Fruit fly (Drosophila melanogaster) whole organism, adult: ENCODE data around the gene CG4465.
A peak's percentile ranks its signal among the peaks of the same experiment; 100 is the strongest.

ENCODE experiments used
- CG11617 ChIP-seq: fragments of 200-800 bp; sonication (Bioruptor generic); optimal IDR thresholded peaks from 2 replicates; lab custom pipeline; 2017; ENCODE audit warnings: mild to moderate bottlenecking, missing biosample characterization, missing genetic modification reagents, missing genetic modification characterization
- CG12768 ChIP-seq: fragments of 200-800 bp; sonication (Bioruptor generic); optimal IDR thresholded peaks from 2 replicates; lab custom pipeline; 2017; ENCODE audit warnings: missing biosample characterization, missing genetic modification characterization, mild to moderate bottlenecking, moderate library complexity, missing genetic modification reagents
- CG14711 ChIP-seq: fragments of 200-800 bp; sonication (Bioruptor generic); optimal IDR thresholded peaks from 2 replicates; lab custom pipeline; 2018; ENCODE audit warnings: missing biosample characterization, mild to moderate bottlenecking, missing genetic modification characterization, moderate library complexity
- CG5204 ChIP-seq: fragments of 200-800 bp; sonication (Bioruptor generic); optimal IDR thresholded peaks from 2 replicates; lab custom pipeline; 2016; ENCODE audit warnings: missing biosample characterization, missing genetic modification characterization
- CG7045 ChIP-seq: fragments of 200-800 bp; sonication (Bioruptor generic); optimal IDR thresholded peaks from 2 replicates; lab custom pipeline; 2017; ENCODE audit warnings: missing biosample characterization, mild to moderate bottlenecking, missing genetic modification characterization
- CG7101 ChIP-seq: fragments of 200-800 bp; sonication (Bioruptor generic); optimal IDR thresholded peaks from 2 replicates; lab custom pipeline; 2018; ENCODE audit warnings: missing biosample characterization, mild to moderate bottlenecking, missing genetic modification characterization, moderate library complexity
- Hr96 ChIP-seq: fragments of 200-800 bp; sonication (Bioruptor generic); optimal IDR thresholded peaks from 2 replicates; lab custom pipeline; 2016; ENCODE audit warnings: missing biosample characterization, missing genetic modification characterization
- Mnt ChIP-seq: fragments of 200-800 bp; sonication (Bioruptor generic); optimal IDR thresholded peaks from 2 replicates; lab custom pipeline; 2016; ENCODE audit warnings: missing biosample characterization, mild to moderate bottlenecking, missing genetic modification characterization
- cnc ChIP-seq, 2 experiments: fragments of >200 bp; optimal IDR thresholded peaks; 2 replicates each; lab custom pipeline; 2017
- kay ChIP-seq: fragments of 200-800 bp; sonication (Bioruptor generic); peaks from one replicate; lab custom pipeline; 2016; ENCODE audit warnings: missing biosample characterization, missing genetic modification characterization, borderline replicate concordance
- pad ChIP-seq: fragments of 200-800 bp; sonication (Bioruptor generic); optimal IDR thresholded peaks from 3 replicates; lab custom pipeline; 2017; ENCODE audit warnings: missing biosample characterization, missing genetic modification characterization, mild to moderate bottlenecking, moderate library complexity, missing genetic modification reagents
- tj ChIP-seq: fragments of 200-800 bp; sonication (Bioruptor generic); optimal IDR thresholded peaks from 3 replicates; lab custom pipeline; 2017; ENCODE audit warnings: missing biosample characterization, mild to moderate bottlenecking, missing genetic modification characterization, moderate library complexity
- toe ChIP-seq: fragments of 200-800 bp; sonication (Bioruptor generic); optimal IDR thresholded peaks from 2 replicates; lab custom pipeline; 2016; ENCODE audit warnings: missing biosample characterization, missing genetic modification characterization

DNA sequence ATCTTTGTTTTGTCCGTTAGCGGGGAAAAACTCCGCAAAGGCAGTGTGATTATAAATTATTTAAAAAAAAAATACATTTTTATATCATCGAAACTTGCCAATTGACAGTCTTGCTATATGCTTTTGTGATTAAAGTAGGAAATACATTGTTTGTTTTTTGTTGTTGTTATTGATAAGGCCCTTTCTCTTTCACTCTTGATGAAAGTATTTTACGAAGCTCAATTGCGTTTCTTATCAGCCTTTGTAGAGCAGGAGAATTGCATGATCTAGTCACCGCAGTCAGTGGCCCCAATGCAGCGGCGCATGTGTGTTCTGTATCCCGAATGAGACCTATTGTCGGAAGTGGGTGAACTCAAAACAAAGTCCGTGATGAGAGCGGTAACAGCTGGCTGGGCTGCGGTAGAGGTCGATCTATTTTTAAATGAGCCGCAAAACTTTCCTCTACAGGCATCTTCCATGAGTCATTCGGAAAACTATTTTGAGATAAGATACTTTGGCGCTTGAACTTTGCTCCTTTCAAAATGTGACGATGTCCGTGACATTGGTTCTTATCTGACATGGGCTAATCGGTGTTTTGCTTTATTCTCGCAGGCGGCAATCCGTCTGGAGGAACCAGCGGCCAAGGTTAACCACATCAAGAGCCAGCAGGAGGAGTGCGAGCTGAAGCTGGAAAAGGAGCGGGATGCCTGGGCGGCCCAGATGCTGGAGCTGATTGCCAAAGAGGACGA, 7.2 kb downstream of the CG4465 start:
- TF ChIP-seq toe (GFP tag; lab: Kevin White, UChicago) (no peak), CG14711 (no peak), CG7045 (GFP tag; lab: Kevin White, UChicago) (no peak), CG11617 (GFP tag; lab: Kevin White, UChicago) (no peak), cnc (optimal IDR thresholded peaks at IDR 0.05; lab: Kevin White, UChicago) (no peak), tj (GFP tag; lab: Kevin White, UChicago) (no peak), Hr96 (GFP tag; lab: Kevin White, UChicago) (no peak), CG5204 (GFP tag; lab: Kevin White, UChicago) (no peak), CG7101 (tag; lab: Kevin White, UChicago) (no peak), pad (GFP tag; lab: Kevin White, UChicago) (no peak), kay (peak; percentile 87), Mnt (GFP tag; lab: Kevin White, UChicago) (peak; percentile 3), CG12768 (GFP tag; lab: Kevin White, UChicago) (no peak)
